Worm (Caenorhabditis elegans) whole organism, L4 larva: ENCODE measurements around the gene F41B4.3.
A peak's percentile ranks its signal among the peaks of the same experiment; 100 is the strongest.

Source experiments
- F26F4.8 ChIP-seq: fragments of 200-800 bp; sonication (Bioruptor generic); conservative IDR thresholded peaks from 2 replicates; pipeline ENCODE4 v1.3.6; 2022; ENCODE audit warnings: missing genetic modification characterization, missing compliant biosample characterization
- F37D6.2 ChIP-seq: sonication (generic microtip); optimal IDR thresholded peaks from 2 replicates; lab custom pipeline; 2016; ENCODE audit warnings: mild to moderate bottlenecking, missing genetic modification characterization, missing compliant biosample characterization
- Y5F2A.4 ChIP-seq: fragments of 200-800 bp; sonication (Bioruptor generic); optimal IDR thresholded peaks from 2 replicates; lab custom pipeline; 2018; ENCODE audit warnings: mild to moderate bottlenecking, missing genetic modification characterization, missing compliant biosample characterization
- Y75B8A.6 ChIP-seq: fragments of 200-800 bp; sonication (Bioruptor generic); IDR thresholded peaks from 2 replicates; pipeline ENCODE4 v1.3.6; 2022; ENCODE audit warnings: missing genetic modification reagents, missing genetic modification characterization, missing compliant biosample characterization
- aha-1 ChIP-seq: fragments of 150-350 bp; peaks from one replicate; lab custom pipeline; 2014; ENCODE audit warnings: missing biosample characterization, missing genetic modification characterization
- aly-2 ChIP-seq: sonication (generic microtip); optimal IDR thresholded peaks from 2 replicates; lab custom pipeline; 2018; ENCODE audit warnings: missing biosample characterization, missing genetic modification characterization
- daf-12 ChIP-seq: fragments of 150-350 bp; optimal IDR thresholded peaks from 2 replicates; lab custom pipeline; 2014; ENCODE audit warnings: missing biosample characterization, missing genetic modification reagents, missing genetic modification characterization
- daf-16 ChIP-seq, 3 experiments: sonication (generic microtip); optimal IDR thresholded peaks; 2 replicates each; lab custom pipeline; 2016 to 2017; ENCODE audit warnings: missing genetic modification characterization in 3 of 3, missing genetic modification reagents in 3 of 3, mild to moderate bottlenecking in 2 of 3, missing compliant biosample characterization in 2 of 3, missing biosample characterization in 1 of 3, moderate library complexity in 1 of 3
- daf-8 ChIP-seq: fragments of 200-800 bp; sonication (Bioruptor generic); IDR thresholded peaks from 2 replicates; pipeline ENCODE4 v1.3.6; 2022; ENCODE audit warnings: missing genetic modification characterization, missing compliant biosample characterization
- dmd-6 ChIP-seq: fragments of 200-800 bp; sonication (Bioruptor generic); IDR thresholded peaks from 2 replicates; pipeline ENCODE4 v1.3.6; 2022; ENCODE audit warnings: missing genetic modification reagents, missing genetic modification characterization, missing compliant biosample characterization
- dmd-8 ChIP-seq: fragments of 200-800 bp; sonication (Bioruptor generic); IDR thresholded peaks from 2 replicates; pipeline ENCODE4 v1.3.6; 2022; ENCODE audit warnings: missing genetic modification characterization, missing compliant biosample characterization
- duxl-1 ChIP-seq: sonication (generic microtip); optimal IDR thresholded peaks from 2 replicates; lab custom pipeline; 2016; ENCODE audit warnings: mild to moderate bottlenecking, missing genetic modification characterization, moderate library complexity, missing compliant biosample characterization; ENCODE audit not compliant: poor library complexity
- gei-8 ChIP-seq: fragments of 200-800 bp; sonication (Bioruptor generic); optimal IDR thresholded peaks from 2 replicates; lab custom pipeline; 2018; ENCODE audit warnings: mild to moderate bottlenecking, missing genetic modification characterization, missing compliant biosample characterization
- hif-1 ChIP-seq, 2 experiments: sonication (generic microtip); optimal IDR thresholded peaks; 2 replicates each; lab custom pipeline; 2016 to 2017; ENCODE audit warnings: missing compliant biosample characterization in 2 of 2, missing genetic modification characterization in 2 of 2, missing genetic modification reagents in 2 of 2, missing genotype in 2 of 2, mild to moderate bottlenecking in 1 of 2
- hlh-11 ChIP-seq: fragments of 200-800 bp; sonication (Bioruptor generic); optimal IDR thresholded peaks from 2 replicates; lab custom pipeline; 2018; ENCODE audit warnings: mild to moderate bottlenecking, missing genetic modification characterization, missing compliant biosample characterization
- hlh-30 ChIP-seq: sonication (generic microtip); optimal IDR thresholded peaks from 2 replicates; lab custom pipeline; 2017; ENCODE audit warnings: antibody characterized with exemption, mild to moderate bottlenecking, missing genetic modification characterization, missing compliant biosample characterization; ENCODE audit not compliant: insufficient read depth
- lim-7 ChIP-seq: fragments of 200-800 bp; sonication (Bioruptor generic); IDR thresholded peaks from 2 replicates; pipeline ENCODE4 v1.3.6; 2022; ENCODE audit warnings: missing genetic modification characterization, missing compliant biosample characterization
- lin-15B ChIP-seq: fragments of 150-350 bp; sonication (generic microtip); optimal IDR thresholded peaks from 3 replicates; lab custom pipeline; 2014; ENCODE audit warnings: missing biosample characterization, missing genetic modification characterization
- lin-39 ChIP-seq: fragments of 150-350 bp; optimal IDR thresholded peaks from 2 replicates; lab custom pipeline; 2014; ENCODE audit warnings: missing biosample characterization, missing genetic modification reagents, missing genetic modification characterization
- mep-1 ChIP-seq: fragments of 150-350 bp; sonication (generic microtip); optimal IDR thresholded peaks from 3 replicates; lab custom pipeline; 2014; ENCODE audit warnings: missing biosample characterization, missing genetic modification characterization
- mes-2 ChIP-seq: sonication (generic microtip); optimal IDR thresholded peaks from 2 replicates; lab custom pipeline; 2016; ENCODE audit warnings: missing genotype, mild to moderate bottlenecking, missing genetic modification characterization, missing compliant biosample characterization; ENCODE audit not compliant: poor library complexity, severe bottlenecking
- mxl-3 ChIP-seq: fragments of 200-800 bp; sonication (Bioruptor generic); optimal IDR thresholded peaks from 2 replicates; lab custom pipeline; 2018; ENCODE audit warnings: mild to moderate bottlenecking, missing genetic modification characterization, missing compliant biosample characterization
- nhr-102 ChIP-seq: sonication (generic microtip); optimal IDR thresholded peaks from 2 replicates; lab custom pipeline; 2016; ENCODE audit warnings: mild to moderate bottlenecking, missing genetic modification characterization, moderate library complexity, missing compliant biosample characterization
- nhr-25 ChIP-seq: sonication (generic microtip); optimal IDR thresholded peaks from 2 replicates; lab custom pipeline; 2017; ENCODE audit warnings: missing genetic modification characterization, mild to moderate bottlenecking, missing compliant biosample characterization, antibody characterized with exemption, moderate library complexity, borderline replicate concordance; ENCODE audit not compliant: insufficient read depth
- nhr-28 ChIP-seq: fragments of 150-350 bp; optimal IDR thresholded peaks from 2 replicates; lab custom pipeline; 2014; ENCODE audit warnings: missing biosample characterization, missing genetic modification characterization
- nhr-6 ChIP-seq: fragments of 150-350 bp; optimal IDR thresholded peaks from 2 replicates; lab custom pipeline; 2014; ENCODE audit warnings: missing biosample characterization, missing genetic modification characterization
- nhr-77 ChIP-seq: fragments of 150-350 bp; optimal IDR thresholded peaks from 2 replicates; lab custom pipeline; 2014; ENCODE audit warnings: missing biosample characterization, missing genetic modification characterization
- pha-4 ChIP-seq, 2 experiments: fragments of 150-350 bp in 1 of 2; fragments of 200-800 bp in 1 of 2; sonication (Bioruptor generic) in 1 of 2; IDR thresholded peaks in 1 of 2; optimal IDR thresholded peaks in 1 of 2; 2 replicates each; pipeline versions ENCODE4 v1.3.6 to Lab custom; 2014 to 2022; ENCODE audit warnings: missing genetic modification characterization in 2 of 2, missing genetic modification reagents in 2 of 2, missing biosample characterization in 1 of 2, missing compliant biosample characterization in 1 of 2
- pqm-1 ChIP-seq: sonication (generic microtip); optimal IDR thresholded peaks from 2 replicates; lab custom pipeline; 2017; ENCODE audit warnings: missing biosample characterization, missing genetic modification characterization
- rbr-2 ChIP-seq: sonication (generic microtip); optimal IDR thresholded peaks from 2 replicates; lab custom pipeline; 2016; ENCODE audit warnings: missing genotype, missing genetic modification characterization, missing compliant biosample characterization
- sdz-12 ChIP-seq: fragments of 200-800 bp; sonication (Bioruptor generic); optimal IDR thresholded peaks from 2 replicates; lab custom pipeline; 2018; ENCODE audit warnings: mild to moderate bottlenecking, missing genetic modification characterization, missing compliant biosample characterization
- snpc-1.2 ChIP-seq: fragments of 200-800 bp; sonication (Bioruptor generic); IDR thresholded peaks from 2 replicates; pipeline ENCODE4 v1.3.6; 2022; ENCODE audit warnings: missing genetic modification reagents, missing genetic modification characterization, missing compliant biosample characterization
- spr-3 ChIP-seq: fragments of 200-800 bp; sonication (Bioruptor generic); optimal IDR thresholded peaks from 2 replicates; lab custom pipeline; 2018; ENCODE audit warnings: mild to moderate bottlenecking, missing genetic modification characterization, missing compliant biosample characterization
- tra-1 ChIP-seq: fragments of 200-800 bp; sonication (Bioruptor generic); IDR thresholded peaks from 2 replicates; pipeline ENCODE4 v1.3.6; 2022; ENCODE audit warnings: missing genetic modification reagents, missing genetic modification characterization, missing compliant biosample characterization
- zag-1 ChIP-seq: fragments of 150-350 bp; optimal IDR thresholded peaks from 2 replicates; lab custom pipeline; 2014; ENCODE audit warnings: missing biosample characterization, missing genetic modification characterization
- zfp-3 ChIP-seq: fragments of 200-800 bp; sonication (Bioruptor generic); conservative IDR thresholded peaks from 2 replicates; pipeline ENCODE4 v1.3.6; 2022; ENCODE audit warnings: missing genetic modification reagents, missing genetic modification characterization, missing compliant biosample characterization
- zip-2 ChIP-seq: fragments of 150-350 bp; optimal IDR thresholded peaks from 2 replicates; lab custom pipeline; 2014; ENCODE audit warnings: missing biosample characterization, missing genetic modification characterization

F41B4.3 gene

ce11 chrX:6804857-6805256 lies 31.1 kb downstream of the F41B4.3 start (continued):
- TF ChIP-seq nhr-77 (tag; lab: Kevin White, UChicago) (peak; percentile 59), hif-1 (tag; optimal IDR thresholded peaks at IDR 0.05; lab: Kevin White, UChicago) (peak in 1 of 2 experiments; percentile 39), hlh-11 (tag; lab: Kevin White, UChicago) (peak; percentile 86), F37D6.2 (tag; lab: Kevin White, UChicago) (no peak), lin-15B (tag; lab: Kevin White, UChicago) (no peak), nhr-6 (tag; lab: Kevin White, UChicago) (peak; percentile 27), lin-39 (tag; lab: Kevin White, UChicago) (no peak), pha-4 (GFP tag; IDR thresholded peaks at IDR 0.05; lab: Robert Waterston, UW) (peak; percentile 23; the same call in 1 of the 2 replicates), pha-4 (tag; optimal IDR thresholded peaks at IDR 0.05; lab: Kevin White, UChicago) (no peak), dmd-8 (GFP tag; lab: Robert Waterston, UW) (no peak), daf-12 (no peak), mep-1 (tag; lab: Kevin White, UChicago) (peak; percentile 68), daf-16 (GFP tag; optimal IDR thresholded peaks at IDR 0.05; lab: Kevin White, UChicago) (no peak), daf-16 (tag; optimal IDR thresholded peaks at IDR 0.05; lab: Kevin White, UChicago) (peak; percentile 87), nhr-25 (tag; lab: Kevin White, UChicago) (peak; percentile 20), pqm-1 (tag; lab: Kevin White, UChicago) (peak; percentile 74)

- peak; percentile 69 for TF ChIP-seq hlh-30 (tag; lab: Kevin White, UChicago)
- TF ChIP-seq aha-1 (tag; lab: Kevin White, UChicago) = peak; percentile 87
- TF ChIP-seq hif-1 (tag; optimal IDR thresholded peaks at IDR 0.05; lab: Kevin White, UChicago) = peak in 1 of 2 experiments; percentile 35
- no peak for TF ChIP-seq nhr-25 (tag; lab: Kevin White, UChicago)
These were observed 31.5 kb downstream of the F41B4.3 start for ce11 chrX:6804405-6804804.

ce11 chrX:6801546-6801945 lies 34.4 kb downstream of the F41B4.3 start:
- no peak for TF ChIP-seq spr-3

- TF ChIP-seq F26F4.8 (GFP tag; lab: Robert Waterston, UW) (no peak), gei-8 (GFP tag; lab: Kevin White, UChicago) (no peak), aly-2 (tag; lab: Kevin White, UChicago) (no peak), zfp-3 (GFP tag; lab: Robert Waterston, UW) (no peak), hlh-11 (tag; lab: Kevin White, UChicago) (peak; percentile 19), dmd-8 (GFP tag; lab: Robert Waterston, UW) (no peak), aha-1 (tag; lab: Kevin White, UChicago) (peak; percentile 71), nhr-25 (tag; lab: Kevin White, UChicago) (no peak), duxl-1 (tag; lab: Kevin White, UChicago) (no peak), zag-1 (no peak), hif-1 (tag; optimal IDR thresholded peaks at IDR 0.05; lab: Kevin White, UChicago) (no peak), mxl-3 (GFP tag; lab: Kevin White, UChicago) (no peak), tra-1 (no peak), nhr-102 (tag; lab: Kevin White, UChicago) (no peak)
These were observed 36.1 kb downstream of the F41B4.3 start, which contains the start of gene M03A8.3 for ce11 chrX:6799776-6800175. Gene M03A8.3 (plus strand): TSS chrX:6800053.

- TF ChIP-seq lim-7 (GFP tag; lab: Robert Waterston, UW) (no peak), hlh-30 (tag; lab: Kevin White, UChicago) (peak; percentile 20), rbr-2 (no peak), mes-2 (tag; lab: Kevin White, UChicago) (peak; percentile 26), nhr-28 (tag; lab: Kevin White, UChicago) (peak; percentile 20), tra-1 (peak; percentile 56; the same call in 1 of the 2 replicates), hlh-11 (tag; lab: Kevin White, UChicago) (peak; percentile 25), pqm-1 (tag; lab: Kevin White, UChicago) (no peak), sdz-12 (GFP tag; lab: Kevin White, UChicago) (no peak), dmd-6 (no peak), zip-2 (no peak), Y5F2A.4 (GFP tag; lab: Kevin White, UChicago) (no peak), snpc-1.2 (GFP tag; lab: Robert Waterston, UW) (no peak), daf-8 (GFP tag; lab: Robert Waterston, UW) (no peak), Y75B8A.6 (no peak)
These were observed 39.9 kb downstream of the F41B4.3 start for ce11 chrX:6795843-6796521.
